Fruit fly (Drosophila melanogaster) whole organism: Measurements from ENCODE around the gene VhaAC39-1.

Source experiments
- CG8478 ChIP-seq: fragments of >200 bp; optimal IDR thresholded peaks from 2 replicates; lab custom pipeline; 2018; ENCODE audit warnings: inconsistent platforms
- Dll ChIP-seq: fragments of >200 bp; optimal IDR thresholded peaks from 2 replicates; lab custom pipeline; 2017
- pan ChIP-seq: fragments of >200 bp; optimal IDR thresholded peaks from 2 replicates; lab custom pipeline; 2017
- psq ChIP-seq: fragments of >200 bp; optimal IDR thresholded peaks from 2 replicates; lab custom pipeline; 2017
- usp ChIP-seq: fragments of >200 bp; optimal IDR thresholded peaks from 2 replicates; lab custom pipeline; 2017; ENCODE audit warnings: missing biosample characterization, missing genetic modification characterization, mixed read lengths

- TF ChIP-seq usp (no peak), CG8478 (lab: Kevin White, UChicago) (no peak), pan (lab: Kevin White, UChicago) (no peak), Dll (no peak), psq (lab: Kevin White, UChicago) (no peak)
Observed at dm6 chrX:3831761-3832160, 48.8 kb upstream of the VhaAC39-1 start.
